Fruit fly (Drosophila melanogaster) whole organism, prepupa: ENCODE data around the gene CG13046.

Experiments used
- CG10631 ChIP-seq: fragments of 200-800 bp; sonication (Bioruptor generic); optimal IDR thresholded peaks from 2 replicates; lab custom pipeline; 2016; ENCODE audit warnings: missing biosample characterization, missing genetic modification characterization
- CG4318 ChIP-seq: fragments of 200-800 bp; sonication (Bioruptor generic); optimal IDR thresholded peaks from 3 replicates; lab custom pipeline; 2017; ENCODE audit warnings: missing biosample characterization, mild to moderate bottlenecking, missing genetic modification characterization
- CG6163 ChIP-seq: fragments of 200-800 bp; sonication (Bioruptor generic); IDR thresholded peaks from 3 replicates; pipeline ENCODE4 v1.3.6; 2022; ENCODE audit warnings: missing biosample characterization, missing genetic modification characterization
- CG6854 ChIP-seq: fragments of 200-800 bp; sonication (Bioruptor generic); optimal IDR thresholded peaks from 2 replicates; lab custom pipeline; 2017; ENCODE audit warnings: missing biosample characterization, mild to moderate bottlenecking, missing genetic modification characterization
- Hr4 ChIP-seq: fragments of 200-800 bp; sonication (Bioruptor generic); optimal IDR thresholded peaks from 3 replicates; lab custom pipeline; 2016; ENCODE audit warnings: missing biosample characterization, missing genetic modification characterization
- acj6 ChIP-seq: fragments of 200-800 bp; sonication (Bioruptor generic); optimal IDR thresholded peaks from 3 replicates; lab custom pipeline; 2016; ENCODE audit warnings: missing biosample characterization, missing genetic modification characterization
- fd59A ChIP-seq: fragments of 200-800 bp; sonication (Bioruptor generic); optimal IDR thresholded peaks from 2 replicates; lab custom pipeline; 2017; ENCODE audit warnings: missing biosample characterization, mild to moderate bottlenecking, missing genetic modification characterization, missing genetic modification reagents

DNA sequence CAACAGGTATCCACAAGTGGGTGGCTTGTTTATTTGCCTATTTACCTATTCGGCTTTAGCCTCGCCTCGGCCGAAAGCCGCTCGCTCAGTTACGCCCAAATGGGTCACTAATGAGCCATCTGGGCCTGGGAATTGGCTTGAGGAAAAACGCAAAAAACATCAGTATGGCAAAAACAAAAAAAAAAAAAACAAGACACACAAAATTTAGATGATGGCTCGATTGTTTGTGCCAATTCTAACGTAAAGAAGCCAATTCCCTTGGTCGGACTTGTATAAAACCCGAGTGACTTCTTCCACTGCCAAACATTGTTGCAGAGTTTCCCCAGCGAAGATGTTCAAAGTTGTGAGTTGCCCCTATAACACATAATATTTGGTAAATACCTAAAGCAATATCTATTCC lies 12.9 kb upstream of the CG13046 start, which contains the start of gene CG4982:
- TF ChIP-seq Hr4 (GFP tag; lab: Kevin White, UChicago) (no peak), CG10631 (no peak), fd59A (GFP tag; lab: Kevin White, UChicago) (no peak), CG6854 (GFP tag; lab: Kevin White, UChicago) (no peak), CG6163 (GFP tag; lab: Robert Waterston, UW) (no peak), acj6 (GFP tag; lab: Kevin White, UChicago) (no peak), CG4318 (GFP tag; lab: Kevin White, UChicago) (no peak)
